Worm (Caenorhabditis elegans) whole organism, L4 larva: Measurements from ENCODE around the gene sshk-1.

Experiments
- F37D6.2 ChIP-seq: sonication (generic microtip); optimal IDR thresholded peaks from 2 replicates; lab custom pipeline; 2016; ENCODE audit warnings: mild to moderate bottlenecking, missing genetic modification characterization, missing compliant biosample characterization
- F49E8.2 ChIP-seq: sonication (generic microtip); optimal IDR thresholded peaks from 2 replicates; lab custom pipeline; 2016; ENCODE audit warnings: missing compliant biosample characterization, mild to moderate bottlenecking, missing genetic modification characterization, borderline replicate concordance
- T20F7.1 ChIP-seq: fragments of 200-800 bp; sonication (Bioruptor generic); optimal IDR thresholded peaks from 2 replicates; lab custom pipeline; 2018; ENCODE audit warnings: mild to moderate bottlenecking, missing genetic modification characterization, missing compliant biosample characterization
- T26A8.4 ChIP-seq: fragments of 200-800 bp; sonication (Bioruptor generic); IDR thresholded peaks from 2 replicates; pipeline ENCODE4 v1.3.6; 2022; ENCODE audit warnings: missing genetic modification characterization, missing compliant biosample characterization
- Y48G9A.11 ChIP-seq: fragments of 200-800 bp; sonication (Bioruptor generic); IDR thresholded peaks from 2 replicates; pipeline ENCODE4 v1.3.6; 2022; ENCODE audit warnings: missing genetic modification reagents, missing genetic modification characterization, missing compliant biosample characterization
- Y75B8A.6 ChIP-seq: fragments of 200-800 bp; sonication (Bioruptor generic); IDR thresholded peaks from 2 replicates; pipeline ENCODE4 v1.3.6; 2022; ENCODE audit warnings: missing genetic modification reagents, missing genetic modification characterization, missing compliant biosample characterization
- aha-1 ChIP-seq: fragments of 150-350 bp; peaks from one replicate; lab custom pipeline; 2014; ENCODE audit warnings: missing biosample characterization, missing genetic modification characterization
- arid-1 ChIP-seq: fragments of 200-800 bp; sonication (Bioruptor generic); conservative IDR thresholded peaks from 2 replicates; pipeline ENCODE4 v1.3.6; 2022; ENCODE audit warnings: missing genetic modification reagents, missing genetic modification characterization, missing compliant biosample characterization
- ceh-20 ChIP-seq: fragments of 200-800 bp; sonication (Bioruptor generic); IDR thresholded peaks from 2 replicates; pipeline ENCODE4 v1.3.6; 2022; ENCODE audit warnings: missing genetic modification reagents, missing genetic modification characterization, missing compliant biosample characterization
- ceh-62 ChIP-seq: sonication (generic microtip); optimal IDR thresholded peaks from 2 replicates; lab custom pipeline; 2017; ENCODE audit warnings: missing biosample characterization, missing genetic modification characterization
- ceh-82 ChIP-seq: sonication (generic microtip); optimal IDR thresholded peaks from 2 replicates; lab custom pipeline; 2017; ENCODE audit warnings: missing biosample characterization, missing genetic modification characterization
- ces-1 ChIP-seq: fragments of 150-350 bp; sonication (generic microtip); optimal IDR thresholded peaks from 4 replicates; lab custom pipeline; 2014; ENCODE audit warnings: missing biosample characterization, missing genetic modification reagents, missing genetic modification characterization
- daf-12 ChIP-seq: fragments of 150-350 bp; optimal IDR thresholded peaks from 2 replicates; lab custom pipeline; 2014; ENCODE audit warnings: missing biosample characterization, missing genetic modification reagents, missing genetic modification characterization
- daf-16 ChIP-seq, 3 experiments: sonication (generic microtip); optimal IDR thresholded peaks; 2 replicates each; lab custom pipeline; 2016 to 2017; ENCODE audit warnings: missing genetic modification characterization in 3 of 3, missing genetic modification reagents in 3 of 3, mild to moderate bottlenecking in 2 of 3, missing compliant biosample characterization in 2 of 3, missing biosample characterization in 1 of 3, moderate library complexity in 1 of 3
- daf-8 ChIP-seq: fragments of 200-800 bp; sonication (Bioruptor generic); IDR thresholded peaks from 2 replicates; pipeline ENCODE4 v1.3.6; 2022; ENCODE audit warnings: missing genetic modification characterization, missing compliant biosample characterization
- dmd-6 ChIP-seq: fragments of 200-800 bp; sonication (Bioruptor generic); IDR thresholded peaks from 2 replicates; pipeline ENCODE4 v1.3.6; 2022; ENCODE audit warnings: missing genetic modification reagents, missing genetic modification characterization, missing compliant biosample characterization
- dmd-9 ChIP-seq: fragments of 200-800 bp; sonication (Bioruptor generic); IDR thresholded peaks from 2 replicates; pipeline ENCODE4 v1.3.6; 2022; ENCODE audit warnings: missing genetic modification reagents, missing genetic modification characterization, missing compliant biosample characterization
- egl-27 ChIP-seq: sonication (generic microtip); optimal IDR thresholded peaks from 3 replicates; lab custom pipeline; 2017; ENCODE audit warnings: missing biosample characterization, missing genetic modification reagents, missing genetic modification characterization
- fkh-10 ChIP-seq: fragments of 150-350 bp; optimal IDR thresholded peaks from 2 replicates; lab custom pipeline; 2014; ENCODE audit warnings: missing biosample characterization, missing genetic modification reagents, missing genetic modification characterization
- fos-1 ChIP-seq: fragments of 150-350 bp; optimal IDR thresholded peaks from 2 replicates; lab custom pipeline; 2014; ENCODE audit warnings: missing biosample characterization, missing genetic modification characterization
- hif-1 ChIP-seq, 2 experiments: sonication (generic microtip); optimal IDR thresholded peaks; 2 replicates each; lab custom pipeline; 2016 to 2017; ENCODE audit warnings: missing compliant biosample characterization in 2 of 2, missing genetic modification characterization in 2 of 2, missing genetic modification reagents in 2 of 2, missing genotype in 2 of 2, mild to moderate bottlenecking in 1 of 2
- hlh-30 ChIP-seq: sonication (generic microtip); optimal IDR thresholded peaks from 2 replicates; lab custom pipeline; 2017; ENCODE audit warnings: antibody characterized with exemption, mild to moderate bottlenecking, missing genetic modification characterization, missing compliant biosample characterization; ENCODE audit not compliant: insufficient read depth
- hmg-1.1 ChIP-seq: fragments of 200-800 bp; sonication (Bioruptor generic); IDR thresholded peaks from 2 replicates; pipeline ENCODE4 v1.3.6; 2022; ENCODE audit warnings: missing genetic modification reagents, missing genetic modification characterization, missing compliant biosample characterization
- lin-13 ChIP-seq: fragments of 150-350 bp; optimal IDR thresholded peaks from 2 replicates; lab custom pipeline; 2014; ENCODE audit warnings: missing biosample characterization, missing genetic modification reagents, missing genetic modification characterization
- lin-29 ChIP-seq: fragments of 200-800 bp; sonication (Bioruptor generic); IDR thresholded peaks from 2 replicates; pipeline ENCODE4 v1.3.6; 2022; ENCODE audit warnings: missing genetic modification reagents, missing genetic modification characterization, missing compliant biosample characterization
- lin-39 ChIP-seq: fragments of 150-350 bp; optimal IDR thresholded peaks from 2 replicates; lab custom pipeline; 2014; ENCODE audit warnings: missing biosample characterization, missing genetic modification reagents, missing genetic modification characterization
- lir-3 ChIP-seq: sonication (generic microtip); optimal IDR thresholded peaks from 2 replicates; lab custom pipeline; 2016; ENCODE audit warnings: mild to moderate bottlenecking, missing genetic modification characterization, missing compliant biosample characterization
- lsy-2 ChIP-seq, 2 experiments: fragments of 150-350 bp in 1 of 2; sonication (generic microtip) in 1 of 2; optimal IDR thresholded peaks; 2 replicates each; lab custom pipeline; 2014 to 2017; ENCODE audit warnings: missing biosample characterization in 2 of 2, missing genetic modification characterization in 2 of 2
- mdl-1 ChIP-seq, 2 experiments: fragments of 150-350 bp in 1 of 2; sonication (generic microtip) in 1 of 2; optimal IDR thresholded peaks; 2 replicates each; lab custom pipeline; 2014 to 2017; ENCODE audit warnings: missing biosample characterization in 2 of 2, missing genetic modification characterization in 2 of 2
- mdt-29 ChIP-seq: fragments of 200-800 bp; sonication (Bioruptor generic); IDR thresholded peaks from 2 replicates; pipeline ENCODE4 v1.3.6; 2022; ENCODE audit warnings: missing genetic modification reagents, missing genetic modification characterization, missing compliant biosample characterization
- mep-1 ChIP-seq: fragments of 150-350 bp; sonication (generic microtip); optimal IDR thresholded peaks from 3 replicates; lab custom pipeline; 2014; ENCODE audit warnings: missing biosample characterization, missing genetic modification characterization
- nhr-11 ChIP-seq: fragments of 150-350 bp; optimal IDR thresholded peaks from 2 replicates; lab custom pipeline; 2014; ENCODE audit warnings: missing biosample characterization, missing genetic modification characterization
- nhr-111 ChIP-seq: fragments of 200-800 bp; sonication (Bioruptor generic); optimal IDR thresholded peaks from 2 replicates; lab custom pipeline; 2018; ENCODE audit warnings: mild to moderate bottlenecking, missing genetic modification characterization, missing compliant biosample characterization
- nhr-28 ChIP-seq: fragments of 150-350 bp; optimal IDR thresholded peaks from 2 replicates; lab custom pipeline; 2014; ENCODE audit warnings: missing biosample characterization, missing genetic modification characterization
- nhr-42 ChIP-seq: fragments of 200-800 bp; sonication (Bioruptor generic); IDR thresholded peaks from 2 replicates; pipeline ENCODE4 v1.3.6; 2022; ENCODE audit warnings: missing genetic modification characterization, missing compliant biosample characterization
- nhr-48 ChIP-seq: sonication (generic microtip); optimal IDR thresholded peaks from 2 replicates; lab custom pipeline; 2016; ENCODE audit warnings: mild to moderate bottlenecking, missing genetic modification characterization, missing compliant biosample characterization
- pha-4 ChIP-seq, 2 experiments: fragments of 150-350 bp in 1 of 2; fragments of 200-800 bp in 1 of 2; sonication (Bioruptor generic) in 1 of 2; IDR thresholded peaks in 1 of 2; optimal IDR thresholded peaks in 1 of 2; 2 replicates each; pipeline versions ENCODE4 v1.3.6 to Lab custom; 2014 to 2022; ENCODE audit warnings: missing genetic modification characterization in 2 of 2, missing genetic modification reagents in 2 of 2, missing biosample characterization in 1 of 2, missing compliant biosample characterization in 1 of 2
- php-3 ChIP-seq: fragments of 200-800 bp; sonication (Bioruptor generic); IDR thresholded peaks from 2 replicates; pipeline ENCODE4 v1.3.6; 2022; ENCODE audit warnings: missing genetic modification reagents, missing genetic modification characterization, missing compliant biosample characterization
- pqm-1 ChIP-seq: sonication (generic microtip); optimal IDR thresholded peaks from 2 replicates; lab custom pipeline; 2017; ENCODE audit warnings: missing biosample characterization, missing genetic modification characterization
- rbr-2 ChIP-seq: sonication (generic microtip); optimal IDR thresholded peaks from 2 replicates; lab custom pipeline; 2016; ENCODE audit warnings: missing genotype, missing genetic modification characterization, missing compliant biosample characterization
- snpc-4 ChIP-seq: fragments of 150-350 bp; optimal IDR thresholded peaks from 2 replicates; lab custom pipeline; 2014; ENCODE audit warnings: missing biosample characterization, missing genetic modification characterization
- spr-3 ChIP-seq: fragments of 200-800 bp; sonication (Bioruptor generic); optimal IDR thresholded peaks from 2 replicates; lab custom pipeline; 2018; ENCODE audit warnings: mild to moderate bottlenecking, missing genetic modification characterization, missing compliant biosample characterization
- unc-130 ChIP-seq: sonication (generic microtip); optimal IDR thresholded peaks from 2 replicates; lab custom pipeline; 2016; ENCODE audit warnings: missing genetic modification reagents, missing genetic modification characterization, missing compliant biosample characterization
- unc-39 ChIP-seq: sonication (generic microtip); optimal IDR thresholded peaks from 2 replicates; lab custom pipeline; 2017; ENCODE audit warnings: missing biosample characterization, missing genetic modification characterization
- unc-62 ChIP-seq, 3 experiments: fragments of 150-350 bp in 1 of 3; sonication (generic microtip); optimal IDR thresholded peaks in 2 of 3; peaks in 1 of 3; 1 replicate in 1 of 3; 2 replicates in 2 of 3; lab custom pipeline; 2014 to 2017; ENCODE audit warnings: missing biosample characterization in 3 of 3, missing genetic modification characterization in 3 of 3, missing genetic modification reagents in 3 of 3, missing genotype in 1 of 3
- zag-1 ChIP-seq: fragments of 150-350 bp; optimal IDR thresholded peaks from 2 replicates; lab custom pipeline; 2014; ENCODE audit warnings: missing biosample characterization, missing genetic modification characterization

The sshk-1 gene

DNA sequence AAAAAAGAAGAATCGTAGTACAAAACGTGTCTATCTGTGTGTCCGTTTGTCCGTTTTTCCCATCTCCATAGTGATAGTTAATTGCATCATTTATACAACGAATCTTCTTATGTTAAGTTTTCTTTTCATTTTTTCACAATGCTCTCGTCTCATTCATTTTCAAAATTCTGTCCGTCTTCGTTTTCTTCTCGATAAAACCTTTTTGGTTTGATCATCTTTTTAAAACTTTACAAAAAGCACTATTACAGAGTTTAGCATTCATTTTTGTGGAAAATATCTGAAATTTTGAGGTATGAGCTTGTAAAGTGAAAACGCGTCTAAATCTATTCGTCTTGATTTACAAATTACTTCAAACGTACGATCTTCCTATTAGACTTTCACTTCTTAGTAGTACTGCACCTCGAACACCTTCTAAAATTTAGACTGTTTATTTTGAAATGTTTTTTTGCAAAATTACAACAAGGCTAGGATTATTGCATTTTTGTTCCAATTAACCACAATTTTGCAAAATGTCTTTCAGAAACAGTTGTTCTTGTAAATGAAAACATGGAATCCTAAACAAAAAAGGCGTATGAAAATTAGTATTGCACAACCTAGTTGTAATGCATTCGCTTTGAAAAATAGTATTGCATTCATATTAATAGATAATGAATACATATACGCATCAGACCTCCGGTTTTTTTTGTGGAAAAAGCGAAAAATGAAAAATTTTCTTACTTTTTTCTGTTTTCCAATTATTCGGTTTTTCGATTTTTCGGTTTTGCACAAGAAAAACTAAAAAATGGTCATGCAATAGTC, 30.7 kb upstream of the sshk-1 start (continued):
- TF ChIP-seq daf-16 (GFP tag; optimal IDR thresholded peaks at IDR 0.05; lab: Kevin White, UChicago) (no peak), daf-16 (tag; optimal IDR thresholded peaks at IDR 0.05; lab: Kevin White, UChicago) (peak; percentile 7), lsy-2 (tag; optimal IDR thresholded peaks at IDR 0.05; lab: Kevin White, UChicago) (no peak), egl-27 (no peak), dmd-6 (GFP tag; lab: Robert Waterston, UW) (no peak), mdt-29 (GFP tag; lab: Robert Waterston, UW) (0 out of 2 replicates have a peak, but pooled peaks have one; percentile 8), lin-29 (no peak), aha-1 (tag; lab: Kevin White, UChicago) (peak; percentile 64), Y48G9A.11 (GFP tag; lab: Robert Waterston, UW) (no peak), arid-1 (GFP tag; lab: Robert Waterston, UW) (no peak), php-3 (GFP tag; lab: Robert Waterston, UW) (no peak), fos-1 (tag; lab: Kevin White, UChicago) (no peak), ceh-82 (no peak), lin-39 (no peak), dmd-9 (no peak), unc-130 (no peak), nhr-11 (no peak), lin-13 (no peak), T26A8.4 (GFP tag; lab: Robert Waterston, UW) (no peak), spr-3 (GFP tag; lab: Kevin White, UChicago) (no peak), pha-4 (GFP tag; IDR thresholded peaks at IDR 0.05; lab: Robert Waterston, UW) (peak; percentile 12; the same call in 1 of the 2 replicates), pha-4 (tag; optimal IDR thresholded peaks at IDR 0.05; lab: Kevin White, UChicago) (no peak), pqm-1 (no peak), T20F7.1 (GFP tag; lab: Kevin White, UChicago) (no peak), ces-1 (GFP tag; lab: Kevin White, UChicago) (no peak), snpc-4 (tag; lab: Kevin White, UChicago) (no peak), hif-1 (tag; optimal IDR thresholded peaks at IDR 0.05; lab: Kevin White, UChicago) (peak; percentile 30 to 52), daf-8 (GFP tag; lab: Robert Waterston, UW) (no peak), lir-3 (tag; lab: Kevin White, UChicago) (no peak), nhr-111 (GFP tag; lab: Kevin White, UChicago) (no peak)

- TF ChIP-seq nhr-28 (tag; lab: Kevin White, UChicago) (peak; percentile 17), mep-1 (tag; lab: Kevin White, UChicago) (no peak), daf-16 (GFP tag; optimal IDR thresholded peaks at IDR 0.05; lab: Kevin White, UChicago) (no peak), daf-16 (tag; optimal IDR thresholded peaks at IDR 0.05; lab: Kevin White, UChicago) (peak; percentile 63), nhr-48 (tag; lab: Kevin White, UChicago) (no peak), unc-62 (GFP tag; optimal IDR thresholded peaks at IDR 0.05 in 1 of 2; lab: Kevin White, UChicago) (peak in 1 of 2 experiments; percentile 86), unc-62 (tag; optimal IDR thresholded peaks at IDR 0.05; lab: Kevin White, UChicago) (no peak)
These were observed 30.1 kb upstream of the sshk-1 start for ce11 chrV:20785848-20786225.

DNA sequence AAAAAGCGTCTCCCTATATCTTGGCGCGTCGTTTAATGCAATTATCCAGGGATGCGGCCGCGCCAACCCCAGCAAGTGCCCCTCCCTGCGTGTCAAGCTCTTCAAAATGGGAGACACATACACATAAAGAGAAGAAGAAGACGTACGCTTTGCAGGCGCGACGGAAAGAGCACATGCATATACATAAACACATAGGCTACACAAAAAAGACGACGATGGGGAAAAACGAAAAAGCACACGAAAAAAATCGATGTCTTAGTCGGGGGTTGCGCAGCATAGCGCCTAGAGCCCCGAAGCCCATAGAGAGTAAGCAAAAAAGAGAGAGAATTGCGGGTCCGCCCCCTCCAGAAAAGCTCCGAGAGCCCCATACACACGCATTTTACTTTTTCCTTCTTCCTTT, 26.8 kb upstream of the sshk-1 start, which contains the start of gene tpan-1:
tpan-1 (plus strand) TSS at position 398 of the 400 bp plus-strand sequence.
- TF ChIP-seq zag-1 (tag; lab: Kevin White, UChicago) (no peak), rbr-2 (tag; lab: Kevin White, UChicago) (peak; percentile 84), fkh-10 (GFP tag; lab: Kevin White, UChicago) (peak; percentile 53), aha-1 (tag; lab: Kevin White, UChicago) (peak; percentile 78), unc-39 (tag; lab: Kevin White, UChicago) (no peak), daf-12 (tag; lab: Kevin White, UChicago) (no peak), nhr-111 (GFP tag; lab: Kevin White, UChicago) (no peak), Y75B8A.6 (no peak), ceh-62 (tag; lab: Kevin White, UChicago) (no peak), daf-16 (GFP tag; optimal IDR thresholded peaks at IDR 0.05; lab: Kevin White, UChicago) (no peak), daf-16 (tag; optimal IDR thresholded peaks at IDR 0.05; lab: Kevin White, UChicago) (peak; percentile 3), nhr-42 (0 out of 2 replicates have a peak, but pooled peaks have one; percentile 20), F37D6.2 (tag; lab: Kevin White, UChicago) (peak; percentile 3), nhr-28 (tag; lab: Kevin White, UChicago) (no peak), hlh-30 (tag; lab: Kevin White, UChicago) (peak; percentile 42), ceh-20 (GFP tag; lab: Robert Waterston, UW) (no peak), hmg-1.1 (peak; percentile 72), lsy-2 (tag; optimal IDR thresholded peaks at IDR 0.05; lab: Kevin White, UChicago) (peak in 1 of 2 experiments; percentile 67), F49E8.2 (tag; lab: Kevin White, UChicago) (no peak), mdl-1 (tag; optimal IDR thresholded peaks at IDR 0.05; lab: Kevin White, UChicago) (peak in 1 of 2 experiments; percentile 82)
